Fruit fly (Drosophila melanogaster) whole organism, embryonic: ENCODE data around the gene Spn88Ea.

Source experiments
- Ada2b ChIP-seq: fragments of 200-800 bp; sonication (Bioruptor generic); IDR thresholded peaks from 2 replicates; pipeline ENCODE4 v1.3.6; 2022; ENCODE audit warnings: missing biosample characterization, missing genetic modification characterization
- Antp ChIP-seq: fragments of 200-800 bp; sonication (Bioruptor generic); optimal IDR thresholded peaks from 3 replicates; lab custom pipeline; 2016; ENCODE audit warnings: missing biosample characterization, missing genetic modification characterization
- Asciz ChIP-seq: fragments of 200-800 bp; sonication (Bioruptor generic); optimal IDR thresholded peaks from 2 replicates; lab custom pipeline; 2017; ENCODE audit warnings: missing biosample characterization, mild to moderate bottlenecking, missing genetic modification characterization, missing genetic modification reagents
- BEAF-32 ChIP-seq: fragments of 200-800 bp; sonication (Bioruptor generic); optimal IDR thresholded peaks from 3 replicates; lab custom pipeline; 2017; ENCODE audit warnings: missing biosample characterization, missing genetic modification characterization, mild to moderate bottlenecking, moderate library complexity, missing genetic modification reagents
- CG11695 ChIP-seq: fragments of 200-800 bp; sonication (Bioruptor generic); IDR thresholded peaks from 3 replicates; pipeline ENCODE4 v1.3.6; 2022; ENCODE audit warnings: missing biosample characterization, missing genetic modification characterization
- CG12299 ChIP-seq: fragments of 200-800 bp; sonication (Bioruptor generic); optimal IDR thresholded peaks from 2 replicates; lab custom pipeline; 2018; ENCODE audit warnings: missing biosample characterization, mild to moderate bottlenecking, missing genetic modification characterization
- CG12942 ChIP-seq: fragments of 200-800 bp; sonication (Bioruptor generic); optimal IDR thresholded peaks from 3 replicates; lab custom pipeline; 2016; ENCODE audit warnings: missing biosample characterization, missing genetic modification characterization
- CG13775 ChIP-seq: fragments of 200-800 bp; sonication (Bioruptor generic); optimal IDR thresholded peaks from 3 replicates; lab custom pipeline; 2017; ENCODE audit warnings: missing biosample characterization, mild to moderate bottlenecking, missing genetic modification characterization
- CG14441 ChIP-seq: fragments of 200-800 bp; sonication (Bioruptor generic); IDR thresholded peaks from 2 replicates; pipeline ENCODE4 v1.3.6; 2022; ENCODE audit warnings: missing biosample characterization, missing genetic modification characterization
- CG15514 ChIP-seq: fragments of 200-800 bp; sonication (Bioruptor generic); optimal IDR thresholded peaks from 3 replicates; lab custom pipeline; 2017; ENCODE audit warnings: missing biosample characterization, missing genetic modification characterization, mild to moderate bottlenecking, moderate library complexity, missing genetic modification reagents
- CG1603 ChIP-seq: fragments of 200-800 bp; sonication (Bioruptor generic); optimal IDR thresholded peaks from 2 replicates; lab custom pipeline; 2019; ENCODE audit warnings: missing biosample characterization, mild to moderate bottlenecking, missing genetic modification characterization, moderate library complexity
- CG17829 ChIP-seq: fragments of 200-800 bp; optimal IDR thresholded peaks from 2 replicates; lab custom pipeline; 2019; ENCODE audit warnings: missing biosample characterization, mild to moderate bottlenecking, missing genetic modification characterization, moderate library complexity
- CG30431 ChIP-seq: fragments of 200-800 bp; sonication (Bioruptor generic); optimal IDR thresholded peaks from 2 replicates; lab custom pipeline; 2017; ENCODE audit warnings: missing biosample characterization, missing genetic modification characterization
- CG33213 ChIP-seq: fragments of 200-800 bp; sonication (Bioruptor generic); optimal IDR thresholded peaks from 3 replicates; lab custom pipeline; 2016; ENCODE audit warnings: missing biosample characterization, missing genetic modification characterization
- CG34224 ChIP-seq: fragments of 200-800 bp; sonication (Bioruptor generic); IDR thresholded peaks from 3 replicates; pipeline ENCODE4 v1.3.6; 2022; ENCODE audit warnings: missing biosample characterization, missing genetic modification characterization; ENCODE audit not compliant: partially characterized antibody
- CG3995 ChIP-seq: fragments of 200-800 bp; sonication (Bioruptor generic); optimal IDR thresholded peaks from 3 replicates; lab custom pipeline; 2016; ENCODE audit warnings: missing biosample characterization, missing genetic modification characterization
- CG43689 ChIP-seq: fragments of 200-800 bp; sonication (Bioruptor generic); IDR thresholded peaks from 2 replicates; pipeline ENCODE4 v1.3.6; 2022; ENCODE audit warnings: missing biosample characterization, missing genetic modification characterization
- CG6791 ChIP-seq: fragments of 200-800 bp; sonication (Bioruptor generic); IDR thresholded peaks from 3 replicates; pipeline ENCODE4 v1.3.6; 2022; ENCODE audit warnings: missing biosample characterization, missing genetic modification characterization; ENCODE audit not compliant: partially characterized antibody
- CG7963 ChIP-seq: fragments of 200-800 bp; sonication (Bioruptor generic); IDR thresholded peaks from 3 replicates; pipeline ENCODE4 v1.3.6; 2022; ENCODE audit warnings: missing biosample characterization, missing genetic modification characterization; ENCODE audit not compliant: partially characterized antibody
- CG8944 ChIP-seq: fragments of 200-800 bp; sonication (Bioruptor generic); optimal IDR thresholded peaks from 3 replicates; lab custom pipeline; 2016; ENCODE audit warnings: missing biosample characterization, missing genetic modification characterization
- CG9437 ChIP-seq: fragments of 200-800 bp; sonication (Bioruptor generic); optimal IDR thresholded peaks from 2 replicates; lab custom pipeline; 2018; ENCODE audit warnings: missing biosample characterization, mild to moderate bottlenecking, missing genetic modification characterization
- CHES-1-like ChIP-seq: fragments of 200-800 bp; sonication (Bioruptor generic); optimal IDR thresholded peaks from 2 replicates; lab custom pipeline; 2016; ENCODE audit warnings: missing biosample characterization, missing genetic modification characterization
- Camta ChIP-seq: fragments of 200-800 bp; sonication (Bioruptor generic); optimal IDR thresholded peaks from 2 replicates; lab custom pipeline; 2016; ENCODE audit warnings: missing biosample characterization, missing genetic modification characterization
- Dad ChIP-seq: fragments of 200-800 bp; sonication (Bioruptor generic); optimal IDR thresholded peaks from 3 replicates; lab custom pipeline; 2016; ENCODE audit warnings: missing biosample characterization, missing genetic modification characterization
- Doc2 ChIP-seq: fragments of 200-800 bp; sonication (Bioruptor generic); IDR thresholded peaks from 2 replicates; pipeline ENCODE4 v1.3.6; 2022; ENCODE audit warnings: missing biosample characterization, missing genetic modification characterization
- HLH54F ChIP-seq: fragments of 200-800 bp; sonication (Bioruptor generic); optimal IDR thresholded peaks from 3 replicates; lab custom pipeline; 2016; ENCODE audit warnings: missing biosample characterization, missing genetic modification characterization
- Hey ChIP-seq: fragments of 200-800 bp; sonication (Bioruptor generic); optimal IDR thresholded peaks from 3 replicates; lab custom pipeline; 2018; ENCODE audit warnings: missing biosample characterization, mild to moderate bottlenecking, missing genetic modification characterization
- Hmr ChIP-seq: fragments of 200-800 bp; sonication (Bioruptor generic); optimal IDR thresholded peaks from 3 replicates; lab custom pipeline; 2017; ENCODE audit warnings: mild to moderate bottlenecking, missing biosample characterization, missing genetic modification reagents, missing genetic modification characterization
- Mad ChIP-seq: fragments of 200-800 bp; sonication (Bioruptor generic); optimal IDR thresholded peaks from 2 replicates; lab custom pipeline; 2016; ENCODE audit warnings: missing biosample characterization, missing genetic modification characterization
- Rx ChIP-seq: fragments of 200-800 bp; sonication (Bioruptor generic); IDR thresholded peaks from 2 replicates; pipeline ENCODE4 v1.3.6; 2022; ENCODE audit warnings: missing biosample characterization, missing genetic modification characterization
- Scr ChIP-seq: fragments of 200-800 bp; sonication (Bioruptor generic); IDR thresholded peaks from 2 replicates; pipeline ENCODE4 v1.3.6; 2022; ENCODE audit warnings: missing biosample characterization, missing genetic modification characterization; ENCODE audit not compliant: partially characterized antibody
- Vsx1 ChIP-seq: fragments of 200-800 bp; sonication (Bioruptor generic); optimal IDR thresholded peaks from 2 replicates; lab custom pipeline; 2017; ENCODE audit warnings: missing biosample characterization, mild to moderate bottlenecking, missing genetic modification characterization, missing genetic modification reagents
- ara ChIP-seq: fragments of 200-800 bp; sonication (Bioruptor generic); IDR thresholded peaks from 2 replicates; pipeline ENCODE4 v1.3.6; 2022; ENCODE audit warnings: missing biosample characterization, missing genetic modification characterization
- bigmax ChIP-seq: fragments of 200-800 bp; sonication (Bioruptor generic); optimal IDR thresholded peaks from 2 replicates; lab custom pipeline; 2018; ENCODE audit warnings: missing biosample characterization, mild to moderate bottlenecking, missing genetic modification characterization
- br ChIP-seq: fragments of >200 bp; optimal IDR thresholded peaks from 2 replicates; lab custom pipeline; 2017
- cas ChIP-seq: fragments of 200-800 bp; sonication (Bioruptor generic); IDR thresholded peaks from 2 replicates; pipeline ENCODE4 v1.3.6; 2022; ENCODE audit warnings: missing biosample characterization, missing genetic modification characterization
- croc ChIP-seq: fragments of 200-800 bp; sonication (Bioruptor generic); conservative IDR thresholded peaks from 3 replicates; pipeline ENCODE4 v1.3.6; 2022; ENCODE audit warnings: missing biosample characterization, missing genetic modification characterization
- crol ChIP-seq: fragments of 200-800 bp; sonication (Bioruptor generic); IDR thresholded peaks from 2 replicates; pipeline ENCODE4 v1.3.6; 2022; ENCODE audit warnings: missing biosample characterization, missing genetic modification characterization
- danr ChIP-seq: fragments of 200-800 bp; sonication (Bioruptor generic); IDR thresholded peaks from 2 replicates; pipeline ENCODE4 v1.3.6; 2022; ENCODE audit warnings: missing biosample characterization, missing genetic modification characterization
- esg ChIP-seq: fragments of 200-800 bp; sonication (Bioruptor generic); conservative IDR thresholded peaks from 2 replicates; pipeline ENCODE4 v1.3.6; 2022; ENCODE audit warnings: missing biosample characterization, missing genetic modification characterization
- ewg ChIP-seq: fragments of 200-800 bp; sonication (Bioruptor generic); optimal IDR thresholded peaks from 3 replicates; lab custom pipeline; 2017; ENCODE audit warnings: mild to moderate bottlenecking, missing biosample characterization, missing genetic modification reagents, missing genetic modification characterization
- h ChIP-seq: fragments of >200 bp; optimal IDR thresholded peaks from 2 replicates; lab custom pipeline; 2017
- hth ChIP-seq: fragments of >200 bp; optimal IDR thresholded peaks from 2 replicates; lab custom pipeline; 2017; ENCODE audit warnings: inconsistent platforms
- kni ChIP-seq: fragments of 200-800 bp; sonication (Bioruptor generic); optimal IDR thresholded peaks from 3 replicates; lab custom pipeline; 2017; ENCODE audit warnings: mild to moderate bottlenecking, missing biosample characterization, missing genetic modification reagents, missing genetic modification characterization
- run ChIP-seq: fragments of 200-800 bp; sonication (Bioruptor generic); optimal IDR thresholded peaks from 3 replicates; lab custom pipeline; 2018; ENCODE audit warnings: missing biosample characterization, mild to moderate bottlenecking, missing genetic modification characterization
- scrt ChIP-seq: fragments of 200-800 bp; sonication (Bioruptor generic); optimal IDR thresholded peaks from 2 replicates; lab custom pipeline; 2018; ENCODE audit warnings: missing biosample characterization, mild to moderate bottlenecking, missing genetic modification characterization, moderate library complexity
- sens ChIP-seq: fragments of 200-800 bp; sonication (Bioruptor generic); peaks from one replicate; lab custom pipeline; 2016; ENCODE audit warnings: missing biosample characterization, missing genetic modification characterization
- sim ChIP-seq: fragments of 200-800 bp; sonication (Bioruptor generic); IDR thresholded peaks from 2 replicates; pipeline ENCODE4 v1.3.6; 2022; ENCODE audit warnings: missing biosample characterization, missing genetic modification characterization
- tap ChIP-seq: fragments of 200-800 bp; optimal IDR thresholded peaks from 3 replicates; lab custom pipeline; 2019; ENCODE audit warnings: missing biosample characterization, mild to moderate bottlenecking, missing genetic modification characterization, moderate library complexity
- trem ChIP-seq: fragments of 200-800 bp; optimal IDR thresholded peaks from 3 replicates; lab custom pipeline; 2019; ENCODE audit warnings: missing biosample characterization, mild to moderate bottlenecking, missing genetic modification characterization, moderate library complexity
- unpg ChIP-seq: fragments of 200-800 bp; sonication (Bioruptor generic); optimal IDR thresholded peaks from 3 replicates; lab custom pipeline; 2018; ENCODE audit warnings: missing biosample characterization, mild to moderate bottlenecking, missing genetic modification characterization, moderate library complexity
- vvl ChIP-seq: fragments of 200-800 bp; sonication (Bioruptor generic); IDR thresholded peaks from 2 replicates; pipeline ENCODE4 v1.3.6; 2022; ENCODE audit warnings: missing biosample characterization, missing genetic modification characterization

Spn88Ea gene

DNA sequence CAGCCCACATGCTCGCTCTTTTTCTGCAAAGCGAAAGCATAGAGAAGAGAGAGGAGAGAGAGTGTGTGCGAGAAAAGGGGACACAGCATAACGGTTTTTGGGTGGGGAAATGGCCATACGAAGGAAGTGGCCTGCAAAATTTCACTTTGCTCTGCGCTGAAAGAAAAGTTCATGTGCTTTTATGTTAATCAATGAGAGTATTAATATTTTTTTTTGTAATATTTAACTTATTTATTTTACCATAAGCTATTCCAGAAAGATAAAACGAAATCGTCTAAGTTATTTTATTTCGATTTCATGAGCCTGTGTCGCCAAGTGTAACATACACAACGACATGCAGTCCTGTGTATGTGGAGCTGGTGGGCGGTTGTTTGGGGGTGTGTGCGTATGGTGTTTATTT, 44.2 kb upstream of the Spn88Ea start (continued):
- TF ChIP-seq Camta (GFP tag; lab: Kevin White, UChicago) (no peak), CG1603 (no peak), HLH54F (GFP tag; lab: Kevin White, UChicago) (peak; percentile 32), hth (lab: Kevin White, UChicago) (no peak), vvl (GFP tag; lab: Robert Waterston, UW) (peak; percentile 84), kni (GFP tag; lab: Kevin White, UChicago) (no peak), br (no peak), h (lab: Kevin White, UChicago) (no peak), Doc2 (GFP tag; lab: Robert Waterston, UW) (0 out of 2 replicates have a peak, but pooled peaks have one; percentile 5), Scr (GFP tag; lab: Robert Waterston, UW) (no peak), sim (no peak), trem (tag; lab: Kevin White, UChicago) (no peak), run (tag; lab: Kevin White, UChicago) (peak; percentile 10), CG43689 (0 out of 2 replicates have a peak, but pooled peaks have one; percentile 29), CG34224 (GFP tag; lab: Robert Waterston, UW) (no peak), CG17829 (peak; percentile 52), CHES-1-like (GFP tag; lab: Kevin White, UChicago) (no peak), Hey (tag; lab: Kevin White, UChicago) (no peak), crol (GFP tag; lab: Robert Waterston, UW) (no peak), BEAF-32 (GFP tag; lab: Kevin White, UChicago) (no peak), Mad (GFP tag; lab: Kevin White, UChicago) (peak; percentile 11), CG13775 (GFP tag; lab: Kevin White, UChicago) (peak; percentile 66), ewg (peak; percentile 37), CG12299 (peak; percentile 71), CG12942 (GFP tag; lab: Kevin White, UChicago) (peak; percentile 11), danr (GFP tag; lab: Robert Waterston, UW) (peak; percentile 32; the same call in 1 of the 2 replicates), scrt (GFP tag; lab: Kevin White, UChicago) (no peak), croc (GFP tag; lab: Robert Waterston, UW) (0 out of 3 replicates have a peak, but pooled peaks have one; percentile 21), ara (peak; percentile 52), CG7963 (no peak), Hmr (peak; percentile 93), CG9437 (GFP tag; lab: Kevin White, UChicago) (peak; percentile 41), CG3995 (no peak), CG15514 (GFP tag; lab: Kevin White, UChicago) (peak; percentile 43), Antp (GFP tag; lab: Kevin White, UChicago) (no peak), CG11695 (GFP tag; lab: Robert Waterston, UW) (peak; percentile 74), tap (tag; lab: Kevin White, UChicago) (no peak), esg (GFP tag; lab: Robert Waterston, UW) (peak; percentile 70), unpg (GFP tag; lab: Kevin White, UChicago) (no peak), Ada2b (peak; percentile 74), cas (GFP tag; lab: Robert Waterston, UW) (no peak), Vsx1 (no peak), Asciz (GFP tag; lab: Kevin White, UChicago) (no peak), Rx (peak; percentile 52), CG33213 (GFP tag; lab: Kevin White, UChicago) (no peak), CG6791 (no peak), sens (GFP tag; lab: Kevin White, UChicago) (peak; percentile 76), CG8944 (GFP tag; lab: Kevin White, UChicago) (no peak), CG14441 (GFP tag; lab: Robert Waterston, UW) (peak; percentile 73), Dad (no peak), CG30431 (peak; percentile 18), bigmax (no peak)
